Worm (Caenorhabditis elegans): ENCODE measurements around the gene F27C8.3.

ce11 chrIV:9614695-9615094, 19.0 kb upstream of the F27C8.3 start, which contains the start of gene elt-1:
- TF ChIP-seq snpc-4 (tag; optimal IDR thresholded peaks at IDR 0.05) (no peak), lin-39 (tag; optimal IDR thresholded peaks at IDR 0.05) (no peak)

All from whole organism, L3 larva.